Fruit fly (Drosophila melanogaster) whole organism, prepupa: Measurements from ENCODE around the gene CG4462.

Source experiments
- Blimp-1 ChIP-seq: fragments of 200-800 bp; sonication (Bioruptor generic); optimal IDR thresholded peaks from 3 replicates; lab custom pipeline; 2017; ENCODE audit warnings: missing biosample characterization, missing genetic modification characterization, mild to moderate bottlenecking, moderate library complexity, missing genetic modification reagents
- CG10631 ChIP-seq: fragments of 200-800 bp; sonication (Bioruptor generic); optimal IDR thresholded peaks from 2 replicates; lab custom pipeline; 2016; ENCODE audit warnings: missing biosample characterization, missing genetic modification characterization
- CG10669 ChIP-seq: fragments of 200-800 bp; sonication (Bioruptor generic); optimal IDR thresholded peaks from 3 replicates; lab custom pipeline; 2018; ENCODE audit warnings: missing biosample characterization, mild to moderate bottlenecking, missing genetic modification characterization, moderate library complexity
- CG11294 ChIP-seq: fragments of 200-800 bp; sonication (Bioruptor generic); IDR thresholded peaks from 2 replicates; pipeline ENCODE4 v1.3.6; 2022; ENCODE audit warnings: missing biosample characterization, missing genetic modification characterization
- CG11762 ChIP-seq: fragments of 200-800 bp; sonication (Bioruptor generic); optimal IDR thresholded peaks from 3 replicates; lab custom pipeline; 2016; ENCODE audit warnings: missing biosample characterization, missing genetic modification characterization; ENCODE audit not compliant: insufficient read depth
- CG15336 ChIP-seq: fragments of 200-800 bp; sonication (Bioruptor generic); IDR thresholded peaks from 2 replicates; pipeline ENCODE4 v1.3.6; 2022; ENCODE audit warnings: missing biosample characterization, missing genetic modification characterization
- CG1621 ChIP-seq: fragments of 200-800 bp; sonication (Bioruptor generic); optimal IDR thresholded peaks from 3 replicates; lab custom pipeline; 2018; ENCODE audit warnings: missing biosample characterization, mild to moderate bottlenecking, missing genetic modification characterization
- CG16779 ChIP-seq: fragments of 200-800 bp; sonication (Bioruptor generic); optimal IDR thresholded peaks from 3 replicates; lab custom pipeline; 2017; ENCODE audit warnings: missing biosample characterization, mild to moderate bottlenecking, missing genetic modification characterization
- CG3032 ChIP-seq: fragments of 200-800 bp; optimal IDR thresholded peaks from 2 replicates; lab custom pipeline; 2019; ENCODE audit warnings: missing biosample characterization, mild to moderate bottlenecking, missing genetic modification characterization, moderate library complexity
- CG31627 ChIP-seq: fragments of 200-800 bp; sonication (Bioruptor generic); optimal IDR thresholded peaks from 3 replicates; lab custom pipeline; 2016; ENCODE audit warnings: missing biosample characterization, missing genetic modification characterization
- CG34406 ChIP-seq: fragments of 200-800 bp; sonication (Bioruptor generic); optimal IDR thresholded peaks from 3 replicates; lab custom pipeline; 2016; ENCODE audit warnings: missing biosample characterization, missing genetic modification characterization
- CG6163 ChIP-seq: fragments of 200-800 bp; sonication (Bioruptor generic); IDR thresholded peaks from 3 replicates; pipeline ENCODE4 v1.3.6; 2022; ENCODE audit warnings: missing biosample characterization, missing genetic modification characterization
- CG6792 ChIP-seq: fragments of 200-800 bp; sonication (Bioruptor generic); optimal IDR thresholded peaks from 3 replicates; lab custom pipeline; 2016; ENCODE audit warnings: missing biosample characterization, missing genetic modification characterization
- CG6808 ChIP-seq: fragments of 200-800 bp; sonication (Bioruptor generic); optimal IDR thresholded peaks from 3 replicates; lab custom pipeline; 2017; ENCODE audit warnings: missing biosample characterization, missing genetic modification characterization, mild to moderate bottlenecking, moderate library complexity, missing genetic modification reagents
- CG6854 ChIP-seq: fragments of 200-800 bp; sonication (Bioruptor generic); optimal IDR thresholded peaks from 2 replicates; lab custom pipeline; 2017; ENCODE audit warnings: missing biosample characterization, mild to moderate bottlenecking, missing genetic modification characterization
- CG7368 ChIP-seq: fragments of 200-800 bp; sonication (Bioruptor generic); optimal IDR thresholded peaks from 3 replicates; lab custom pipeline; 2016; ENCODE audit warnings: missing biosample characterization, missing genetic modification characterization
- CG8119 ChIP-seq: fragments of 200-800 bp; sonication (Bioruptor generic); IDR thresholded peaks from 3 replicates; pipeline ENCODE4 v1.3.6; 2022; ENCODE audit warnings: missing biosample characterization, missing genetic modification characterization
- Eip75B ChIP-seq: fragments of 200-800 bp; sonication (Bioruptor generic); optimal IDR thresholded peaks from 3 replicates; lab custom pipeline; 2016; ENCODE audit warnings: missing biosample characterization, missing genetic modification characterization
- Eip78C ChIP-seq: fragments of 200-800 bp; sonication (Bioruptor generic); peaks from one replicate; lab custom pipeline; 2016; ENCODE audit warnings: missing biosample characterization, missing genetic modification characterization
- Ets21C ChIP-seq: fragments of 200-800 bp; sonication (Bioruptor generic); optimal IDR thresholded peaks from 3 replicates; lab custom pipeline; 2016; ENCODE audit warnings: missing biosample characterization, missing genetic modification characterization
- Ets96B ChIP-seq: fragments of 200-800 bp; optimal IDR thresholded peaks from 2 replicates; lab custom pipeline; 2019; ENCODE audit warnings: missing biosample characterization, mild to moderate bottlenecking, missing genetic modification characterization, moderate library complexity
- Gug ChIP-seq: fragments of 200-800 bp; sonication (Bioruptor generic); IDR thresholded peaks from 2 replicates; pipeline ENCODE4 v1.3.6; 2022; ENCODE audit warnings: missing biosample characterization, missing genetic modification characterization
- Hr38 ChIP-seq: sonication (Bioruptor generic); optimal IDR thresholded peaks from 2 replicates; lab custom pipeline; 2016; ENCODE audit warnings: missing biosample characterization, missing genetic modification characterization
- Hr4 ChIP-seq: fragments of 200-800 bp; sonication (Bioruptor generic); optimal IDR thresholded peaks from 3 replicates; lab custom pipeline; 2016; ENCODE audit warnings: missing biosample characterization, missing genetic modification characterization
- Lpt ChIP-seq: fragments of 200-800 bp; sonication (Bioruptor generic); optimal IDR thresholded peaks from 3 replicates; lab custom pipeline; 2016; ENCODE audit warnings: missing biosample characterization, missing genetic modification characterization
- Met ChIP-seq: fragments of 200-800 bp; sonication (Bioruptor generic); optimal IDR thresholded peaks from 3 replicates; lab custom pipeline; 2016; ENCODE audit warnings: missing biosample characterization, missing genetic modification characterization
- OdsH ChIP-seq: fragments of 200-800 bp; sonication (Bioruptor generic); optimal IDR thresholded peaks from 3 replicates; lab custom pipeline; 2016; ENCODE audit warnings: missing biosample characterization, missing genetic modification characterization
- Smox ChIP-seq: fragments of 200-800 bp; sonication (Bioruptor generic); optimal IDR thresholded peaks from 3 replicates; lab custom pipeline; 2016; ENCODE audit warnings: missing biosample characterization, missing genetic modification characterization
- Sox14 ChIP-seq: fragments of 200-800 bp; sonication (Bioruptor generic); optimal IDR thresholded peaks from 3 replicates; lab custom pipeline; 2016; ENCODE audit warnings: missing biosample characterization, missing genetic modification characterization
- Sox15 ChIP-seq: fragments of 200-800 bp; sonication (Bioruptor generic); optimal IDR thresholded peaks from 3 replicates; lab custom pipeline; 2016; ENCODE audit warnings: missing biosample characterization, missing genetic modification characterization
- achi ChIP-seq: fragments of 200-800 bp; sonication (Bioruptor generic); optimal IDR thresholded peaks from 3 replicates; lab custom pipeline; 2016; ENCODE audit warnings: missing biosample characterization, missing genetic modification characterization
- acj6 ChIP-seq: fragments of 200-800 bp; sonication (Bioruptor generic); optimal IDR thresholded peaks from 3 replicates; lab custom pipeline; 2016; ENCODE audit warnings: missing biosample characterization, missing genetic modification characterization
- dac ChIP-seq: fragments of 200-800 bp; sonication (Bioruptor generic); optimal IDR thresholded peaks from 2 replicates; lab custom pipeline; 2017; ENCODE audit warnings: missing biosample characterization, mild to moderate bottlenecking, missing genetic modification characterization
- esn ChIP-seq: fragments of 200-800 bp; sonication (Bioruptor generic); optimal IDR thresholded peaks from 2 replicates; lab custom pipeline; 2016; ENCODE audit warnings: missing biosample characterization, mild to moderate bottlenecking, missing genetic modification characterization, moderate library complexity
- fd59A ChIP-seq: fragments of 200-800 bp; sonication (Bioruptor generic); optimal IDR thresholded peaks from 2 replicates; lab custom pipeline; 2017; ENCODE audit warnings: missing biosample characterization, mild to moderate bottlenecking, missing genetic modification characterization, missing genetic modification reagents
- fd85E ChIP-seq: fragments of 200-800 bp; sonication (Bioruptor generic); optimal IDR thresholded peaks from 3 replicates; lab custom pipeline; 2016; ENCODE audit warnings: missing biosample characterization, missing genetic modification characterization
- net ChIP-seq: fragments of 200-800 bp; sonication (Bioruptor generic); optimal IDR thresholded peaks from 3 replicates; lab custom pipeline; 2016; ENCODE audit warnings: missing biosample characterization, missing genetic modification characterization
- ss ChIP-seq, 2 experiments: fragments of 200-800 bp; sonication (Bioruptor generic); optimal IDR thresholded peaks; 2 replicates in 1 of 2; 3 replicates in 1 of 2; lab custom pipeline; 2017 to 2018; ENCODE audit warnings: mild to moderate bottlenecking in 2 of 2, missing biosample characterization in 2 of 2, missing genetic modification characterization in 2 of 2, moderate library complexity in 1 of 2
- svp ChIP-seq: fragments of 200-800 bp; sonication (Bioruptor generic); peaks from one replicate; lab custom pipeline; 2016; ENCODE audit warnings: missing biosample characterization, missing genetic modification characterization
- topi ChIP-seq: fragments of 200-800 bp; sonication (Bioruptor generic); optimal IDR thresholded peaks from 3 replicates; lab custom pipeline; 2016; ENCODE audit warnings: missing biosample characterization, missing genetic modification characterization
- vri ChIP-seq: fragments of 200-800 bp; sonication (Bioruptor generic); optimal IDR thresholded peaks from 3 replicates; lab custom pipeline; 2016; ENCODE audit warnings: missing biosample characterization, mild to moderate bottlenecking, missing genetic modification characterization

The CG4462 gene

dm6 chr3R:19910302-19911029, 14.7 kb downstream of the CG4462 start (continued):
- TF ChIP-seq CG34406 (no peak), CG10669 (GFP tag; lab: Kevin White, UChicago) (no peak), esn (GFP tag; lab: Kevin White, UChicago) (no peak), net (GFP tag; lab: Kevin White, UChicago) (no peak), ss (GFP tag; optimal IDR thresholded peaks at IDR 0.05; lab: Kevin White, UChicago) (no peak), svp (peak; percentile 94), Lpt (GFP tag; lab: Kevin White, UChicago) (no peak), CG15336 (GFP tag; lab: Robert Waterston, UW) (no peak)
- TF ChIP-seq, all 60 proteins: peak for 8

- TF ChIP-seq Hr38 (GFP tag; lab: Kevin White, UChicago), result no peak
- TF ChIP-seq CG3032 (tag; lab: Kevin White, UChicago), result no peak
- no peak for TF ChIP-seq acj6 (GFP tag; lab: Kevin White, UChicago)
- TF ChIP-seq fd59A (GFP tag; lab: Kevin White, UChicago), result no peak
- TF ChIP-seq CG10669 (GFP tag; lab: Kevin White, UChicago), result no peak
- TF ChIP-seq OdsH (GFP tag; lab: Kevin White, UChicago), result no peak
- no peak for TF ChIP-seq CG8119 (GFP tag; lab: Robert Waterston, UW)
- TF ChIP-seq CG6163 (GFP tag; lab: Robert Waterston, UW), result 0 out of 3 replicates have a peak, but pooled peaks have one; percentile 9
- no peak for TF ChIP-seq Sox15 (GFP tag; lab: Kevin White, UChicago)
- TF ChIP-seq CG6792 (GFP tag; lab: Kevin White, UChicago), result no peak
- TF ChIP-seq ss (GFP tag; optimal IDR thresholded peaks at IDR 0.05; lab: Kevin White, UChicago), result no peak
- TF ChIP-seq achi (GFP tag; lab: Kevin White, UChicago), result no peak
- peak; percentile 4 for TF ChIP-seq Sox14 (GFP tag; lab: Kevin White, UChicago)
- no peak for TF ChIP-seq Ets96B (tag; lab: Kevin White, UChicago)
- no peak for TF ChIP-seq Eip75B (GFP tag; lab: Kevin White, UChicago)
- no peak for TF ChIP-seq CG11294 (GFP tag; lab: Robert Waterston, UW)
- no peak for TF ChIP-seq Blimp-1 (GFP tag; lab: Kevin White, UChicago)
- TF ChIP-seq CG7368 (GFP tag; lab: Kevin White, UChicago), result no peak
- TF ChIP-seq CG6808, result no peak
- no peak for TF ChIP-seq CG16779 (tag; lab: Kevin White, UChicago)
- no peak for TF ChIP-seq CG10631 (GFP tag; lab: Kevin White, UChicago)
- TF ChIP-seq Smox (GFP tag; lab: Kevin White, UChicago), result no peak
- TF ChIP-seq net (GFP tag; lab: Kevin White, UChicago), result no peak
- no peak for TF ChIP-seq CG6854 (GFP tag; lab: Kevin White, UChicago)
- TF ChIP-seq Gug, result no peak
- TF ChIP-seq Ets21C (GFP tag; lab: Kevin White, UChicago), result no peak
- TF ChIP-seq CG31627 (GFP tag; lab: Kevin White, UChicago), result no peak
- TF ChIP-seq CG15336 (GFP tag; lab: Robert Waterston, UW), result no peak
- peak; percentile 62 for TF ChIP-seq vri (GFP tag; lab: Kevin White, UChicago)
- TF ChIP-seq dac, result no peak
- TF ChIP-seq esn (GFP tag; lab: Kevin White, UChicago), result no peak
- TF ChIP-seq Hr4 (GFP tag; lab: Kevin White, UChicago), result no peak
- TF ChIP-seq fd85E (GFP tag; lab: Kevin White, UChicago), result no peak
- TF ChIP-seq CG1621 (tag; lab: Kevin White, UChicago), result no peak
- TF ChIP-seq CG34406, result no peak
- TF ChIP-seq topi (GFP tag; lab: Kevin White, UChicago), result no peak
- TF ChIP-seq CG11762 (GFP tag; lab: Kevin White, UChicago), result no peak
- no peak for TF ChIP-seq Met (GFP tag; lab: Kevin White, UChicago)
- TF ChIP-seq svp, result peak; percentile 79
- no peak for TF ChIP-seq Lpt (GFP tag; lab: Kevin White, UChicago)
- peak; percentile 7 for TF ChIP-seq Eip78C (GFP tag; lab: Kevin White, UChicago)
Measured at dm6 chr3R:19909541-19910182, 15.5 kb downstream of the CG4462 start.
